Fruit fly (Drosophila melanogaster): Measurements from ENCODE around the gene Nep3.
"Not testable (repeated sequence)": the region's sequence is repeated elsewhere in the genome, so short reads cannot be mapped to it uniquely, and the experiment has no call there.

DNA sequence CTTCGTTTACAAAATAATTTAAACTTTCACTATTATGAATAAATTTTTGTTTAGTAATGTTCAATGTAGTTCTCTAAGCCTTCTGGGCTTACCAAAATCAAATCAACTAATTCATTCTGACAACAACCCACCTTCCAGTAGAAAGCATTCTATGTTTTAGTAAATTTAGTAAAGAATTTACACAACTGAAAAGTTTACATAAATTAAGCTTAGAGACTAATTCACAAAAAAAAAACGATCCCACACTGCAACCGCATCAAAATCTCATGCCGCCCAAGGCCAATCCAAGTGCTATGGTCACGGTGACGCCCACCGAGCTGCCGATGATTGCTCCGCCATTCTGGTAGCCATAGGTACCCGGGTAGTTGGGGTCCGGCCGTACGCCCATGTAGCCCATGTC is 17.1 kb upstream of the Nep3 start, which contains the start of gene CG45492:
- not testable (repeated sequence) for TF ChIP-seq net (GFP tag; optimal IDR thresholded peaks at IDR 0.05); Met (GFP tag; optimal IDR thresholded peaks at IDR 0.05); Eip78C (GFP tag)

Measured in whole organism, prepupa.